Worm (Caenorhabditis elegans) whole organism, L1 larva: ENCODE measurements around the gene enpl-1.

ENCODE experiments used
- alr-1 ChIP-seq: fragments of 200-800 bp; sonication (Bioruptor generic); optimal IDR thresholded peaks from 2 replicates; lab custom pipeline; 2018; ENCODE audit warnings: borderline replicate concordance, mild to moderate bottlenecking, missing genetic modification characterization, missing compliant biosample characterization
- aly-2 ChIP-seq: fragments of 150-350 bp; optimal IDR thresholded peaks from 2 replicates; lab custom pipeline; 2014; ENCODE audit warnings: missing biosample characterization, missing genetic modification characterization
- blmp-1 ChIP-seq: fragments of 150-350 bp; optimal IDR thresholded peaks from 2 replicates; lab custom pipeline; 2014; ENCODE audit warnings: missing biosample characterization, missing genetic modification characterization
- ceh-8 ChIP-seq: fragments of 200-800 bp; sonication (Bioruptor generic); optimal IDR thresholded peaks from 2 replicates; lab custom pipeline; 2018; ENCODE audit warnings: mild to moderate bottlenecking, missing genetic modification characterization, moderate library complexity, missing compliant biosample characterization
- ceh-82 ChIP-seq, 3 experiments: fragments of 150-350 bp in 1 of 3; sonication (generic microtip) in 2 of 3; optimal IDR thresholded peaks; 2 replicates each; lab custom pipeline; 2014 to 2017; ENCODE audit warnings: missing biosample characterization in 3 of 3, missing genetic modification characterization in 3 of 3
- ces-1 ChIP-seq: fragments of 150-350 bp; optimal IDR thresholded peaks from 2 replicates; lab custom pipeline; 2014; ENCODE audit warnings: missing biosample characterization, missing genetic modification reagents, missing genetic modification characterization
- dpl-1 ChIP-seq, 3 experiments: fragments of 150-350 bp in 2 of 3; sonication (generic microtip) in 1 of 3; optimal IDR thresholded peaks; 2 replicates each; lab custom pipeline; 2014 to 2017; ENCODE audit warnings: missing biosample characterization in 3 of 3, missing genetic modification characterization in 3 of 3, missing genetic modification reagents in 3 of 3
- efl-1 ChIP-seq, 4 experiments: fragments of 150-350 bp; optimal IDR thresholded peaks in 3 of 4; peaks in 1 of 4; 1 replicate in 1 of 4; 2 replicates in 3 of 4; lab custom pipeline; 2014; ENCODE audit warnings: missing biosample characterization in 2 of 4, missing genetic modification characterization in 2 of 4, missing genetic modification reagents in 2 of 4
- fkh-4 ChIP-seq: sonication (generic microtip); optimal IDR thresholded peaks from 2 replicates; lab custom pipeline; 2016; ENCODE audit warnings: missing compliant biosample characterization, missing genetic modification characterization, borderline replicate concordance
- fkh-8 ChIP-seq: sonication (generic microtip); optimal IDR thresholded peaks from 2 replicates; lab custom pipeline; 2016; ENCODE audit warnings: mild to moderate bottlenecking, missing genetic modification characterization, missing compliant biosample characterization
- fos-1 ChIP-seq: fragments of 150-350 bp; optimal IDR thresholded peaks from 2 replicates; lab custom pipeline; 2014; ENCODE audit warnings: missing biosample characterization, missing genetic modification characterization
- hlh-17 ChIP-seq: fragments of 200-800 bp; sonication (Bioruptor generic); optimal IDR thresholded peaks from 2 replicates; lab custom pipeline; 2018; ENCODE audit warnings: missing genetic modification characterization, mild to moderate bottlenecking, missing compliant biosample characterization, moderate library complexity, borderline replicate concordance
- jun-1 ChIP-seq: fragments of 150-350 bp; optimal IDR thresholded peaks from 2 replicates; lab custom pipeline; 2014; ENCODE audit warnings: missing biosample characterization, missing genetic modification reagents, missing genetic modification characterization
- lin-13 ChIP-seq: fragments of 150-350 bp; optimal IDR thresholded peaks from 2 replicates; lab custom pipeline; 2014; ENCODE audit warnings: missing biosample characterization, missing genetic modification reagents, missing genetic modification characterization
- lin-14 ChIP-seq: fragments of 200-800 bp; sonication (Bioruptor generic); optimal IDR thresholded peaks from 2 replicates; lab custom pipeline; 2018; ENCODE audit warnings: mild to moderate bottlenecking, missing genetic modification characterization, moderate library complexity, missing compliant biosample characterization
- lin-35 ChIP-seq, 2 experiments: fragments of 150-350 bp; optimal IDR thresholded peaks; 2 replicates each; lab custom pipeline; 2014; ENCODE audit warnings: missing biosample characterization in 2 of 2, missing genetic modification characterization in 2 of 2, missing genetic modification reagents in 2 of 2
- lir-3 ChIP-seq: sonication (generic microtip); optimal IDR thresholded peaks from 2 replicates; lab custom pipeline; 2016; ENCODE audit warnings: mild to moderate bottlenecking, missing genetic modification characterization, moderate library complexity, missing compliant biosample characterization; ENCODE audit not compliant: poor library complexity
- lsy-2 ChIP-seq, 2 experiments: fragments of 150-350 bp; optimal IDR thresholded peaks; 2 replicates each; lab custom pipeline; 2014; ENCODE audit warnings: missing biosample characterization in 2 of 2, missing genetic modification characterization in 2 of 2
- mef-2 ChIP-seq: fragments of 150-350 bp; optimal IDR thresholded peaks from 2 replicates; lab custom pipeline; 2014; ENCODE audit warnings: missing biosample characterization, missing genetic modification characterization
- mep-1 ChIP-seq: fragments of 150-350 bp; optimal IDR thresholded peaks from 2 replicates; lab custom pipeline; 2014; ENCODE audit warnings: missing biosample characterization, missing genetic modification characterization
- nhr-11 ChIP-seq: fragments of 150-350 bp; optimal IDR thresholded peaks from 2 replicates; lab custom pipeline; 2014; ENCODE audit warnings: missing biosample characterization, missing genetic modification characterization
- nhr-19 ChIP-seq: fragments of 200-800 bp; sonication (Bioruptor generic); conservative IDR thresholded peaks from 2 replicates; pipeline ENCODE4 v1.3.6; 2022; ENCODE audit warnings: missing genetic modification characterization, missing compliant biosample characterization
- nhr-20 ChIP-seq: sonication (generic microtip); optimal IDR thresholded peaks from 2 replicates; lab custom pipeline; 2016; ENCODE audit warnings: mild to moderate bottlenecking, missing genetic modification characterization, missing compliant biosample characterization
- nhr-47 ChIP-seq: sonication (generic microtip); optimal IDR thresholded peaks from 2 replicates; lab custom pipeline; 2016; ENCODE audit warnings: mild to moderate bottlenecking, missing genetic modification characterization, moderate library complexity, missing compliant biosample characterization
- nhr-71 ChIP-seq: sonication (generic microtip); optimal IDR thresholded peaks from 2 replicates; lab custom pipeline; 2016; ENCODE audit warnings: mild to moderate bottlenecking, missing genetic modification characterization, moderate library complexity, missing compliant biosample characterization
- nhr-77 ChIP-seq: fragments of 150-350 bp; optimal IDR thresholded peaks from 2 replicates; lab custom pipeline; 2014; ENCODE audit warnings: missing biosample characterization, missing genetic modification characterization
- nhr-85 ChIP-seq: sonication (generic microtip); peaks from one replicate; lab custom pipeline; 2016; ENCODE audit warnings: missing genetic modification characterization, inconsistent platforms, missing compliant biosample characterization
- pax-3 ChIP-seq: fragments of 200-800 bp; sonication (Bioruptor generic); optimal IDR thresholded peaks from 2 replicates; lab custom pipeline; 2018; ENCODE audit warnings: mild to moderate bottlenecking, missing genetic modification characterization, moderate library complexity, missing compliant biosample characterization
- rnt-1 ChIP-seq: sonication (generic microtip); optimal IDR thresholded peaks from 2 replicates; lab custom pipeline; 2016; ENCODE audit warnings: mild to moderate bottlenecking, missing genetic modification characterization, moderate library complexity, missing compliant biosample characterization
- skn-1 ChIP-seq: fragments of 150-350 bp; optimal IDR thresholded peaks from 2 replicates; lab custom pipeline; 2014; ENCODE audit warnings: missing biosample characterization, missing genetic modification characterization
- snpc-4 ChIP-seq: fragments of 150-350 bp; optimal IDR thresholded peaks from 2 replicates; lab custom pipeline; 2014; ENCODE audit warnings: missing biosample characterization, missing genetic modification characterization
- snu-23 ChIP-seq: sonication (generic microtip); optimal IDR thresholded peaks from 2 replicates; lab custom pipeline; 2016; ENCODE audit warnings: missing genetic modification characterization, missing compliant biosample characterization
- sox-4 ChIP-seq: sonication (generic microtip); optimal IDR thresholded peaks from 2 replicates; lab custom pipeline; 2016; ENCODE audit warnings: missing genetic modification characterization, missing compliant biosample characterization
- sptf-1 ChIP-seq: fragments of 150-350 bp; optimal IDR thresholded peaks from 2 replicates; lab custom pipeline; 2014; ENCODE audit warnings: missing biosample characterization, missing genetic modification characterization
- sup-37 ChIP-seq: fragments of 200-800 bp; sonication (Bioruptor generic); optimal IDR thresholded peaks from 2 replicates; lab custom pipeline; 2018; ENCODE audit warnings: mild to moderate bottlenecking, missing genetic modification characterization, missing compliant biosample characterization
- tlp-1 ChIP-seq: fragments of 150-350 bp; optimal IDR thresholded peaks from 2 replicates; lab custom pipeline; 2014; ENCODE audit warnings: missing biosample characterization, missing genetic modification characterization
- unc-130 ChIP-seq: fragments of 150-350 bp; optimal IDR thresholded peaks from 2 replicates; lab custom pipeline; 2017; ENCODE audit warnings: missing biosample characterization, missing genetic modification characterization, inconsistent platforms
- unc-86 ChIP-seq: sonication (generic microtip); optimal IDR thresholded peaks from 2 replicates; lab custom pipeline; 2016; ENCODE audit warnings: missing genetic modification characterization, missing compliant biosample characterization
- unc-98 ChIP-seq: fragments of 200-800 bp; sonication (Bioruptor generic); IDR thresholded peaks from 2 replicates; pipeline ENCODE4 v1.3.6; 2022; ENCODE audit warnings: missing genetic modification characterization, missing compliant biosample characterization
- zag-1 ChIP-seq: fragments of 150-350 bp; optimal IDR thresholded peaks from 2 replicates; lab custom pipeline; 2014; ENCODE audit warnings: missing biosample characterization, missing genetic modification characterization

enpl-1 gene

ce11 chrIV:11102608-11103007 is 16.5 kb upstream of the enpl-1 start, which contains the start of gene srlf-17:
TSS of gene srlf-17 (minus strand) at chrIV:11102708.
- no peak for TF ChIP-seq ces-1 (GFP tag; lab: Kevin White, UChicago)
- TF ChIP-seq rnt-1 (tag; lab: Kevin White, UChicago) = no peak
- no peak for TF ChIP-seq nhr-77 (tag; lab: Kevin White, UChicago)
- no peak for TF ChIP-seq pax-3 (tag; lab: Kevin White, UChicago)
- TF ChIP-seq fkh-4 = no peak
- no peak for TF ChIP-seq snu-23
- no peak for TF ChIP-seq mef-2

- no peak for TF ChIP-seq mep-1
- TF ChIP-seq hlh-17 (GFP tag; lab: Kevin White, UChicago) = no peak
- peak; percentile 61 for TF ChIP-seq nhr-85
- no peak for TF ChIP-seq ces-1 (GFP tag; lab: Kevin White, UChicago)
- TF ChIP-seq, all 84 proteins: peak for 1
Measured at ce11 chrIV:11103501-11103900, 15.6 kb upstream of the enpl-1 start.

DNA sequence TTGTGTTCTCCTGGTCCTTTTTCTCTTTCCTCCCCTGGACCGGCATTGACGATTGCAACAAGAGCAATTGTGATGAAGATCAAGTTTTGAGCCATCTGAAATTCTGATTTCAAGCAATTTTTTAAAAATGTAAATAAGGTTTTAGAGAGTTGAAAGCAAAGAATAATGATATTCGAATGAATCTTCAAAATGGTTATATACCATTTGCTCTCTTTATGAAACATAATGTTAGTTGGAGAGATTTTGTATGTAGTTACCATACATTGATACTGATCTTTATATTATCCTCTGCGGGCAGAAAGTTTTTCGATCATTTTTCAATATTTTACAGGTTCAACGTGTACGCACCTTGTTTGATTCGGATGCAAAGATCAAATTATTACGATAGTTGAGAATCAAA is 13.4 kb upstream of the enpl-1 start, which contains the start of gene srlf-24:
TSS of gene srlf-24 (minus strand) at position 101 of the 400 bp plus-strand sequence.
- no peak for TF ChIP-seq unc-130 (tag; lab: Kevin White, UChicago)
- no peak for TF ChIP-seq efl-1 (optimal IDR thresholded peaks at IDR 0.05; lab: Kevin White, UChicago)
- TF ChIP-seq efl-1 (GFP tag; optimal IDR thresholded peaks at IDR 0.05 in 1 of 2; lab: Kevin White, UChicago) = peak in 1 of 2 experiments; percentile 51
- TF ChIP-seq, all 84 proteins: peak for 1

DNA sequence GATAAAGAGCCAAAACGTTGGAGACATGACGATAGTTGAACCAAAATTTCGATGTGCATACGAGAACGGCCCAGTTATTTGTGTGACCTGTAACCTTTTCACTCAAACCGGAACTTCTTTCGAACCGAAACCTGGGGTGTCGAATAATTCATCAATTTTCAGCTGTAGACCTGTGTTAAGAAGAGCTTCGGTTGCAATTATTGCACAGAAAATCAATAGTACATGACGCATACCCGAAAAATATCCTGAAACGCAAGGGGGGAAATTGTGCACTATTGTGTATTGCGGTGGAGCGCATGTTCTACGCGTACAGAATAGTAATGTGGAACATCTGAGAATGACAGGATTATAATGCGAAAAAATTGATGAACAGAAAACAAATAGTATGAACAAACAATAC is 9.3 kb upstream of the enpl-1 start, which contains the start of gene pigk-1:
TSS of gene pigk-1 (minus strand) at position 248 of the 400 bp plus-strand sequence.
- TF ChIP-seq nhr-19 (GFP tag; lab: Robert Waterston, UW) (0 out of 2 replicates have a peak, but pooled peaks have one; percentile 6), aly-2 (tag; lab: Kevin White, UChicago) (peak; percentile 7), nhr-71 (tag; lab: Kevin White, UChicago) (peak; percentile 12), mep-1 (no peak), lsy-2 (tag; optimal IDR thresholded peaks at IDR 0.05; lab: Kevin White, UChicago) (peak in 1 of 2 experiments; percentile 37), unc-98 (GFP tag; lab: Robert Waterston, UW) (no peak), fos-1 (tag; lab: Kevin White, UChicago) (peak; percentile 27)

- TF ChIP-seq lin-13 (GFP tag; lab: Kevin White, UChicago) (peak; percentile 3), blmp-1 (tag; lab: Kevin White, UChicago) (peak; percentile 54), tlp-1 (tag; lab: Kevin White, UChicago) (no peak), sox-4 (tag; lab: Kevin White, UChicago) (no peak), ces-1 (GFP tag; lab: Kevin White, UChicago) (no peak), unc-86 (tag; lab: Kevin White, UChicago) (peak; percentile 22), fkh-4 (no peak), snu-23 (peak; percentile 80), lin-14 (GFP tag; lab: Kevin White, UChicago) (peak; percentile 65), skn-1 (peak; percentile 44), nhr-47 (tag; lab: Kevin White, UChicago) (peak; percentile 70), mep-1 (peak; percentile 64), rnt-1 (tag; lab: Kevin White, UChicago) (peak; percentile 63), ceh-8 (GFP tag; lab: Kevin White, UChicago) (no peak), nhr-11 (tag; lab: Kevin White, UChicago) (no peak), jun-1 (peak; percentile 43), lir-3 (tag; lab: Kevin White, UChicago) (no peak), unc-130 (tag; lab: Kevin White, UChicago) (peak; percentile 34), nhr-77 (tag; lab: Kevin White, UChicago) (peak; percentile 36), unc-98 (GFP tag; lab: Robert Waterston, UW) (no peak), snpc-4 (tag; lab: Kevin White, UChicago) (peak; percentile 35), lin-35 (GFP tag; optimal IDR thresholded peaks at IDR 0.05; lab: Kevin White, UChicago) (peak; percentile 80 to 92), dpl-1 (GFP tag; optimal IDR thresholded peaks at IDR 0.05; lab: Kevin White, UChicago) (peak; percentile 78 to 85 (median 84)), zag-1 (tag; lab: Kevin White, UChicago) (peak; percentile 42), sup-37 (GFP tag; lab: Kevin White, UChicago) (no peak), efl-1 (optimal IDR thresholded peaks at IDR 0.05; lab: Kevin White, UChicago) (peak; percentile 79 to 89), efl-1 (GFP tag; optimal IDR thresholded peaks at IDR 0.05 in 1 of 2; lab: Kevin White, UChicago) (peak; percentile 84 to 99), alr-1 (no peak), fkh-8 (tag; lab: Kevin White, UChicago) (peak; percentile 21), sptf-1 (tag; lab: Kevin White, UChicago) (no peak), ceh-82 (tag; optimal IDR thresholded peaks at IDR 0.05; lab: Kevin White, UChicago) (peak; percentile 44 to 71 (median 59)), nhr-20 (tag; lab: Kevin White, UChicago) (peak; percentile 59)
Measured at ce11 chrIV:11110995-11111619, 8.0 kb upstream of the enpl-1 start, which contains the start of gene rps-5. TSS of gene rps-5 (minus strand) at chrIV:11111045.
